Worm (Caenorhabditis elegans) whole organism, L3 larva: ENCODE data around the gene C23H3.9.
A peak's percentile ranks its signal among the peaks of the same experiment; 100 is the strongest.

Experiments used
- R02D3.7 ChIP-seq: fragments of 150-350 bp; optimal IDR thresholded peaks from 2 replicates; lab custom pipeline; 2014; ENCODE audit warnings: missing biosample characterization, missing genetic modification characterization
- ceh-16 ChIP-seq: sonication (generic microtip); optimal IDR thresholded peaks from 2 replicates; lab custom pipeline; 2017; ENCODE audit warnings: missing biosample characterization, missing genetic modification characterization
- ceh-28 ChIP-seq: fragments of 150-350 bp; optimal IDR thresholded peaks from 2 replicates; lab custom pipeline; 2014; ENCODE audit warnings: missing biosample characterization, missing genetic modification reagents, missing genetic modification characterization
- ceh-82 ChIP-seq: fragments of 150-350 bp; optimal IDR thresholded peaks from 2 replicates; lab custom pipeline; 2014; ENCODE audit warnings: missing biosample characterization, missing genetic modification characterization
- ceh-9 ChIP-seq: sonication (generic microtip); optimal IDR thresholded peaks from 2 replicates; lab custom pipeline; 2018; ENCODE audit warnings: missing biosample characterization, missing genetic modification characterization
- daf-12 ChIP-seq: fragments of 150-350 bp; optimal IDR thresholded peaks from 2 replicates; lab custom pipeline; 2014; ENCODE audit warnings: missing biosample characterization, missing genetic modification reagents, missing genetic modification characterization
- egl-27 ChIP-seq: sonication (generic microtip); optimal IDR thresholded peaks from 4 replicates; lab custom pipeline; 2017; ENCODE audit warnings: missing biosample characterization, missing genetic modification reagents, missing genetic modification characterization
- elt-2 ChIP-seq: sonication (generic microtip); optimal IDR thresholded peaks from 2 replicates; lab custom pipeline; 2016; ENCODE audit warnings: missing genetic modification reagents, mild to moderate bottlenecking, missing genetic modification characterization, missing compliant biosample characterization
- elt-3 ChIP-seq, 3 experiments: fragments of 150-350 bp in 1 of 3; sonication (generic microtip) in 2 of 3; optimal IDR thresholded peaks; 2 replicates in 2 of 3; 4 replicates in 1 of 3; lab custom pipeline; 2014 to 2017; ENCODE audit warnings: missing biosample characterization in 3 of 3, missing genetic modification characterization in 3 of 3
- eor-1 ChIP-seq, 2 experiments: fragments of 150-350 bp; optimal IDR thresholded peaks; 2 replicates each; lab custom pipeline; 2014 to 2018; ENCODE audit warnings: missing biosample characterization in 2 of 2, missing genetic modification characterization in 2 of 2
- fkh-10 ChIP-seq: sonication (generic microtip); optimal IDR thresholded peaks from 2 replicates; lab custom pipeline; 2017; ENCODE audit warnings: missing biosample characterization, missing genetic modification reagents, missing genetic modification characterization
- fkh-2 ChIP-seq: fragments of 150-350 bp; optimal IDR thresholded peaks from 2 replicates; lab custom pipeline; 2014; ENCODE audit warnings: missing biosample characterization, missing genetic modification reagents, missing genetic modification characterization
- fos-1 ChIP-seq: fragments of 150-350 bp; optimal IDR thresholded peaks from 2 replicates; lab custom pipeline; 2014; ENCODE audit warnings: missing biosample characterization, missing genetic modification characterization
- hmg-11 ChIP-seq: sonication (generic microtip); optimal IDR thresholded peaks from 2 replicates; lab custom pipeline; 2016; ENCODE audit warnings: missing genetic modification characterization, missing compliant biosample characterization
- jun-1 ChIP-seq: fragments of 150-350 bp; optimal IDR thresholded peaks from 2 replicates; lab custom pipeline; 2014; ENCODE audit warnings: missing biosample characterization, missing genetic modification reagents, missing genetic modification characterization
- lin-15B ChIP-seq: fragments of 150-350 bp; optimal IDR thresholded peaks from 2 replicates; lab custom pipeline; 2014; ENCODE audit warnings: missing biosample characterization, missing genetic modification characterization
- lin-39 ChIP-seq: fragments of 150-350 bp; optimal IDR thresholded peaks from 2 replicates; lab custom pipeline; 2018; ENCODE audit warnings: missing biosample characterization, missing genetic modification reagents, missing genetic modification characterization
- lsy-12 ChIP-seq: sonication (generic microtip); optimal IDR thresholded peaks from 2 replicates; lab custom pipeline; 2016; ENCODE audit warnings: mild to moderate bottlenecking, missing genetic modification characterization, missing compliant biosample characterization
- mml-1 ChIP-seq: fragments of 150-350 bp; sonication (generic microtip); optimal IDR thresholded peaks from 3 replicates; lab custom pipeline; 2014; ENCODE audit warnings: missing biosample characterization, missing genetic modification characterization
- nfya-1 ChIP-seq: sonication (generic microtip); optimal IDR thresholded peaks from 2 replicates; lab custom pipeline; 2017; ENCODE audit warnings: missing genetic modification characterization, mild to moderate bottlenecking, missing compliant biosample characterization, antibody characterized with exemption, moderate library complexity; ENCODE audit not compliant: insufficient read depth
- nhr-11 ChIP-seq: fragments of 150-350 bp; optimal IDR thresholded peaks from 2 replicates; lab custom pipeline; 2014; ENCODE audit warnings: missing biosample characterization, missing genetic modification characterization
- nhr-12 ChIP-seq: fragments of 150-350 bp; optimal IDR thresholded peaks from 2 replicates; lab custom pipeline; 2014; ENCODE audit warnings: missing biosample characterization, missing genetic modification characterization
- nhr-23 ChIP-seq: fragments of 150-350 bp; optimal IDR thresholded peaks from 2 replicates; lab custom pipeline; 2014; ENCODE audit warnings: missing biosample characterization, missing genetic modification reagents, missing genetic modification characterization
- nhr-237 ChIP-seq: fragments of 150-350 bp; optimal IDR thresholded peaks from 2 replicates; lab custom pipeline; 2014; ENCODE audit warnings: missing biosample characterization, missing genetic modification characterization
- nhr-25 ChIP-seq: sonication (generic microtip); optimal IDR thresholded peaks from 2 replicates; lab custom pipeline; 2017; ENCODE audit warnings: missing biosample characterization, missing genetic modification characterization
- nhr-67 ChIP-seq: fragments of 150-350 bp; optimal IDR thresholded peaks from 2 replicates; lab custom pipeline; 2014; ENCODE audit warnings: missing biosample characterization, missing genetic modification characterization
- nhr-76 ChIP-seq: fragments of 150-350 bp; sonication (generic microtip); optimal IDR thresholded peaks from 5 replicates; lab custom pipeline; 2014; ENCODE audit warnings: missing biosample characterization, missing genetic modification characterization
- nhr-77 ChIP-seq: fragments of 150-350 bp; optimal IDR thresholded peaks from 2 replicates; lab custom pipeline; 2014; ENCODE audit warnings: missing biosample characterization, missing genetic modification characterization
- sea-2 ChIP-seq: fragments of 150-350 bp; sonication (generic microtip); optimal IDR thresholded peaks from 4 replicates; lab custom pipeline; 2014; ENCODE audit warnings: missing biosample characterization, missing genetic modification reagents, missing genetic modification characterization
- skn-1 ChIP-seq: fragments of 150-350 bp; optimal IDR thresholded peaks from 2 replicates; lab custom pipeline; 2014; ENCODE audit warnings: missing biosample characterization, missing genetic modification characterization
- tbx-2 ChIP-seq: sonication (generic microtip); optimal IDR thresholded peaks from 2 replicates; lab custom pipeline; 2016; ENCODE audit warnings: mild to moderate bottlenecking, missing genetic modification characterization, missing compliant biosample characterization
- unc-39 ChIP-seq: sonication (generic microtip); optimal IDR thresholded peaks from 4 replicates; lab custom pipeline; 2017; ENCODE audit warnings: missing biosample characterization, missing genetic modification characterization
- unc-62 ChIP-seq: fragments of 150-350 bp; sonication (generic microtip); optimal IDR thresholded peaks from 4 replicates; lab custom pipeline; 2014; ENCODE audit warnings: missing biosample characterization, missing genetic modification reagents, missing genetic modification characterization
- ztf-11 ChIP-seq: fragments of 150-350 bp; optimal IDR thresholded peaks from 2 replicates; lab custom pipeline; 2014; ENCODE audit warnings: missing biosample characterization, missing genetic modification characterization
- ztf-4 ChIP-seq: fragments of 150-350 bp; optimal IDR thresholded peaks from 2 replicates; lab custom pipeline; 2014; ENCODE audit warnings: missing biosample characterization, missing genetic modification characterization

C23H3.9 gene

ce11 chrII:39437-39836 is 39.6 kb downstream of the C23H3.9 start, which contains the start of gene spp-24:
Gene spp-24, minus strand, starts transcription at chrII:39537.
- TF ChIP-seq nhr-67 (tag; lab: Kevin White, UChicago) (no peak), nhr-11 (no peak), ztf-4 (tag; lab: Kevin White, UChicago) (no peak), jun-1 (no peak), nhr-77 (tag; lab: Kevin White, UChicago) (no peak), unc-39 (no peak), ceh-82 (no peak), sea-2 (GFP tag; lab: Kevin White, UChicago) (no peak)

ce11 chrII:37213-37612 is 41.9 kb downstream of the C23H3.9 start, which contains the start of gene F23F1.6:
Gene F23F1.6, minus strand, starts transcription at chrII:37313.
- no peak for TF ChIP-seq fkh-2 (tag; lab: Kevin White, UChicago)
- no peak for TF ChIP-seq hmg-11 (tag; lab: Kevin White, UChicago)
- no peak for TF ChIP-seq mml-1 (tag; lab: Kevin White, UChicago)
- no peak for TF ChIP-seq unc-62 (GFP tag; lab: Kevin White, UChicago)
- TF ChIP-seq daf-12 (tag; lab: Kevin White, UChicago) = no peak
- no peak for TF ChIP-seq sea-2 (GFP tag; lab: Kevin White, UChicago)
- no peak for TF ChIP-seq lin-39 (tag; lab: Kevin White, UChicago)
- TF ChIP-seq lsy-12 (tag; lab: Kevin White, UChicago) = no peak
- no peak for TF ChIP-seq eor-1 (tag; optimal IDR thresholded peaks at IDR 0.05; lab: Kevin White, UChicago)
- no peak for TF ChIP-seq elt-2
- TF ChIP-seq egl-27 (tag; lab: Kevin White, UChicago) = no peak
- TF ChIP-seq elt-3 (tag; optimal IDR thresholded peaks at IDR 0.05; lab: Kevin White, UChicago) = no peak
- no peak for TF ChIP-seq fos-1 (tag; lab: Kevin White, UChicago)
- no peak for TF ChIP-seq nhr-23 (tag; lab: Kevin White, UChicago)

- TF ChIP-seq unc-62 (GFP tag; lab: Kevin White, UChicago) (no peak), lin-15B (tag; lab: Kevin White, UChicago) (no peak), nhr-25 (tag; lab: Kevin White, UChicago) (no peak), nhr-11 (no peak), skn-1 (no peak), nfya-1 (tag; lab: Kevin White, UChicago) (no peak), elt-3 (tag; optimal IDR thresholded peaks at IDR 0.05; lab: Kevin White, UChicago) (no peak), elt-2 (no peak), nhr-237 (tag; lab: Kevin White, UChicago) (no peak), ceh-9 (tag; lab: Kevin White, UChicago) (no peak), ztf-4 (tag; lab: Kevin White, UChicago) (no peak), nhr-77 (tag; lab: Kevin White, UChicago) (no peak), tbx-2 (tag; lab: Kevin White, UChicago) (no peak), fkh-10 (GFP tag; lab: Kevin White, UChicago) (no peak), fos-1 (tag; lab: Kevin White, UChicago) (no peak), ceh-16 (tag; lab: Kevin White, UChicago) (no peak), nhr-76 (tag; lab: Kevin White, UChicago) (no peak), fkh-2 (tag; lab: Kevin White, UChicago) (no peak), R02D3.7 (tag; lab: Kevin White, UChicago) (no peak)
These were observed 45.2 kb downstream of the C23H3.9 start, which contains the start of gene F23F1.2 for ce11 chrII:33904-34303. Gene F23F1.2, plus strand, starts transcription at chrII:34204.

ce11 chrII:31521-31920 is 47.5 kb downstream of the C23H3.9 start, which contains the start of the genes F23F1.5 and fbxc-54:
Gene F23F1.5, minus strand, starts transcription at chrII:31584.
Gene fbxc-54, plus strand, starts transcription at chrII:31719.
- TF ChIP-seq lin-15B (tag; lab: Kevin White, UChicago) (peak; percentile 38), lin-39 (tag; lab: Kevin White, UChicago) (peak; percentile 2), nfya-1 (tag; lab: Kevin White, UChicago) (peak; percentile 41), nhr-12 (tag; lab: Kevin White, UChicago) (no peak), ztf-11 (tag; lab: Kevin White, UChicago) (no peak), ceh-28 (peak; percentile 44), R02D3.7 (tag; lab: Kevin White, UChicago) (peak; percentile 58), ceh-82 (no peak)
- TF ChIP-seq, all 47 proteins: peak for 5
